Worm (Caenorhabditis elegans): ENCODE data around the gene F43C11.11.

F43C11.11 gene

DNA sequence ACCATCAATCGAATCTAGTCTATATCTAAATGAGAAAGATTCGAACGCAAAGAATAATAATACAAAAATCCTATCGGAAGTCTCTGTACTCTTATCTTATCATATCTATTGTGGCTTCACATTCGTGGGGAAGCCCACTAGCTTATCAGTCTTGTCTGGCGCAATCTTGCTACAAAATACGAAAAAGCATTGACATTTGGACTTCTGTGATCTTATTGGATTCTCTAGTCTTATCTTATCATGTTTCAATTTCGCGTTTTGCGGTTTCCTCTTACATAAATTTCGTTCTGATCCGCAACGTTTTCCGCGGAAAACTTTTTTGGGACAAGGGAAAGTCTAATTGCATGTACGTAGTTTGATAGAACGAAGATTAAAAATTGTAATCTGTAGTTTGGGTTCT is 36.2 kb upstream of the F43C11.11 start:
- TF ChIP-seq daf-8 (GFP tag; IDR thresholded peaks at IDR 0.05) (no peak), ceh-44 (GFP tag; IDR thresholded peaks at IDR 0.05) (no peak), aha-1 (tag) (peak; percentile 43), duxl-1 (tag; optimal IDR thresholded peaks at IDR 0.05; ENCODE audit: poor library complexity) (no peak), zfp-3 (GFP tag; conservative IDR thresholded peaks at IDR 0.05) (no peak), nhr-102 (tag; optimal IDR thresholded peaks at IDR 0.05) (no peak), spr-1 (tag; optimal IDR thresholded peaks at IDR 0.05) (no peak), daf-19 (GFP tag; conservative IDR thresholded peaks at IDR 0.05) (no peak), mxl-3 (GFP tag; optimal IDR thresholded peaks at IDR 0.05) (no peak), nhr-28 (tag; optimal IDR thresholded peaks at IDR 0.05) (peak; percentile 95), ceh-82 (tag; optimal IDR thresholded peaks at IDR 0.05) (no peak), zfp-2 (tag; optimal IDR thresholded peaks at IDR 0.05) (no peak), nhr-25 (tag; optimal IDR thresholded peaks at IDR 0.05; ENCODE audit: borderline replicate concordance, insufficient read depth) (no peak)

DNA sequence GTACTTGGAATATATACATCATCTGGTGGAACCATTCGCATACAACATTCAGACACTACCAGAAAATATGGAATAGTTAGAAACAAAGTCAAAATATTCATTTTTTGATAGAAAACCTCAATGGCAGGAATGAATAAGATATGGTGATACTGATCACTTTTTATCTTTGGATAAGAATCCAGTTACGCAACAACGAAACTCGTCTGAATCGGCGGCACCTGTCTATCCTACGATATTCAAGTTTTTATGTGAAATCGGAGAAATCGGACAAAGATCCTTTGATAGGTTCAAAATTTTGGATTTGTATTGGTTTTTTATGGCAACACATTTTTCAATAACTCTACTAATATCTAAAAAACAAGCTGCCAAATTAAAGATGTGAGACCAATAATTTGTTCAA is 35.3 kb upstream of the F43C11.11 start, which contains the start of gene F16G10.14:
Gene F16G10.14, minus strand, starts transcription at position 101 of the 400 bp plus-strand sequence.
- TF ChIP-seq lsy-2 (tag; optimal IDR thresholded peaks at IDR 0.05) (no peak), spr-3 (GFP tag; optimal IDR thresholded peaks at IDR 0.05) (no peak), ceh-32 (tag; optimal IDR thresholded peaks at IDR 0.05; ENCODE audit: poor library complexity) (no peak), Y75B8A.6 (GFP tag; IDR thresholded peaks at IDR 0.05) (no peak)

DNA sequence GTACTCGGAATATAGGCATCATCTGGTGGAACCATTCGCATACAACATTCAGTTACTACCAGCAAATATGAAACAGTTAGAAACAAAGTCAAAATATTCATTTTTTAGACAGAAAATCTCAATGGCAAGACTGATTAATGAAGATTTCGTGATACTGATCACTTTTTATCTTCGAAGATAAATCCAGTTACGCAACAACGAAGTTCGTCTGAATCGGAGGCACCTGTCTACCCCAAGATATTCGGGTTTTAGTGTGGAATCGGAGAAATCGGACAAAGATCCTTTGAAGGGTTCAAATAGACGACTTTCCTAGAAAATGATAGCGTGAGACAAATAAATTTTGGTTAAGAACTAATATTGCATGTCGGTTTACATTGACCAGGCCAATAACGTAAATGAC is 32.3 kb upstream of the F43C11.11 start, which contains the start of gene F16G10.13:
Gene F16G10.13, minus strand, starts transcription at position 101 of the 400 bp plus-strand sequence.
- TF ChIP-seq spr-3 (GFP tag; optimal IDR thresholded peaks at IDR 0.05) (no peak), F44E2.7 (GFP tag; IDR thresholded peaks at IDR 0.05) (no peak), lin-29 (GFP tag; IDR thresholded peaks at IDR 0.05) (no peak), dve-1 (tag; optimal IDR thresholded peaks at IDR 0.05; ENCODE audit: insufficient read depth) (no peak), hif-1 (tag; optimal IDR thresholded peaks at IDR 0.05) (no peak)

DNA sequence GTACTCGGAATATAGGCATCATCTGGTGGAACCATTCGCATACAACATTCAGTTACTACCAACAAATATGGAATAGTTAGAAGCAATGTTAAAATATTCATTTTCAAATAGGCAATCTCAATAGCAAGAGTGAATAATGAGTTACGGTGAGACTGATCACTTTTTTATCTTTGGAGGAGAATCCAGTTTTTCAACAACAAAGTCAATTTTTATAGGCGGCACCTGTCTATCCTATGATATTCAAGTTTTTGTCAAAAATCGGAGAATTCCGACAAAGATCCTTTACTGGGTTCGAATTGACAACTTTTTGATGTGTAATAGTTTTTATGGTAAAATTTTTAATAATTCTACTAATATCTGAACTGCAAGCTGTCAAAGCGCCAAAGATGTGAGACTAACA is 30.2 kb upstream of the F43C11.11 start, which contains the start of gene F16G10.11:
Gene F16G10.11, minus strand, starts transcription at position 101 of the 400 bp plus-strand sequence.
- TF ChIP-seq F49E8.2 (tag; optimal IDR thresholded peaks at IDR 0.05; ENCODE audit: borderline replicate concordance) = no peak
- no peak for TF ChIP-seq snpc-4 (tag; optimal IDR thresholded peaks at IDR 0.05)
- TF ChIP-seq vab-7 (GFP tag; IDR thresholded peaks at IDR 0.05) = no peak
- no peak for TF ChIP-seq lir-3 (tag; optimal IDR thresholded peaks at IDR 0.05)
- no peak for TF ChIP-seq unc-39 (tag; optimal IDR thresholded peaks at IDR 0.05)
- no peak for TF ChIP-seq dmd-8 (GFP tag; IDR thresholded peaks at IDR 0.05)

DNA sequence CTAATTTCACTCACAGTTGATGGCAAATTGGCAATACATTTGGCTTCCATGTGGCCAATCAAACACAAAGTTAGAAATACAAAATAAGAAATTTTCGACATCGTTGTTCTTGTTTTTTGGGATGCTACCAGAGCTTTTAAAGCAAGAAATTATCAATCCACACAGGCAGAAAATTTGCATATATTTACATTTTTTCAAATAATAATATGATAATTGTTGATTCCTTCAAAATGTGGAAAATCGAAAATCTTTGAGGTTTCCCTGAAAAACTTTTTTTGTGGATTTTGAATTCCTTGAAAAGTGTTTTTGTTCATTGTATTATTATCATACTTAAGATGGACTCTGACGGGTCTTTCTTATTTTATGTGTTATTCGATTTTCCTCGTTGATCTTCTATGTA is 27.3 kb upstream of the F43C11.11 start, which contains the start of gene F16G10.10:
Gene F16G10.10, minus strand, starts transcription at position 101 of the 400 bp plus-strand sequence.
- TF ChIP-seq nhr-11 (tag; optimal IDR thresholded peaks at IDR 0.05) (no peak), F44E2.7 (GFP tag; IDR thresholded peaks at IDR 0.05) (no peak), ces-1 (GFP tag; optimal IDR thresholded peaks at IDR 0.05) (no peak), ceh-82 (tag; optimal IDR thresholded peaks at IDR 0.05) (no peak), sdz-12 (GFP tag; optimal IDR thresholded peaks at IDR 0.05) (no peak), aly-2 (tag; optimal IDR thresholded peaks at IDR 0.05) (no peak), spr-3 (GFP tag; optimal IDR thresholded peaks at IDR 0.05) (no peak), T20F7.1 (GFP tag; optimal IDR thresholded peaks at IDR 0.05) (no peak), unc-62 (GFP tag; optimal IDR thresholded peaks at IDR 0.05 in 1 of 2) (no peak), unc-62 (tag; optimal IDR thresholded peaks at IDR 0.05) (no peak), nhr-48 (tag; optimal IDR thresholded peaks at IDR 0.05) (no peak), mxl-3 (GFP tag; optimal IDR thresholded peaks at IDR 0.05) (no peak), mep-1 (tag; optimal IDR thresholded peaks at IDR 0.05) (no peak), dpl-1 (GFP tag; optimal IDR thresholded peaks at IDR 0.05) (no peak), saeg-2 (GFP tag; IDR thresholded peaks at IDR 0.05) (no peak), lin-38 (GFP tag; IDR thresholded peaks at IDR 0.05) (no peak), hmg-1.1 (GFP tag; IDR thresholded peaks at IDR 0.05) (no peak), ceh-62 (tag; optimal IDR thresholded peaks at IDR 0.05) (no peak), cey-2 (tag; optimal IDR thresholded peaks at IDR 0.05; ENCODE audit: borderline replicate concordance, insufficient read depth) (no peak), aha-1 (tag) (no peak)
